Fruit fly (Drosophila melanogaster) whole organism, embryonic: ENCODE measurements around the gene CSN6.

ENCODE experiments used
- ATbp ChIP-seq: fragments of 200-800 bp; sonication (Bioruptor generic); optimal IDR thresholded peaks from 2 replicates; lab custom pipeline; 2017; ENCODE audit warnings: missing biosample characterization, mild to moderate bottlenecking, missing genetic modification characterization, missing genetic modification reagents
- Ada2b ChIP-seq: fragments of 200-800 bp; sonication (Bioruptor generic); IDR thresholded peaks from 2 replicates; pipeline ENCODE4 v1.3.6; 2022; ENCODE audit warnings: missing biosample characterization, missing genetic modification characterization
- Antp ChIP-seq: fragments of 200-800 bp; sonication (Bioruptor generic); optimal IDR thresholded peaks from 3 replicates; lab custom pipeline; 2016; ENCODE audit warnings: missing biosample characterization, missing genetic modification characterization
- Bteb2 ChIP-seq: fragments of 200-800 bp; sonication (Bioruptor generic); optimal IDR thresholded peaks from 2 replicates; lab custom pipeline; 2016; ENCODE audit warnings: missing biosample characterization, missing genetic modification characterization
- CG10321 ChIP-seq: fragments of 200-800 bp; sonication (Bioruptor generic); IDR thresholded peaks from 2 replicates; pipeline ENCODE4 v1.3.6; 2022; ENCODE audit warnings: missing biosample characterization, missing genetic modification characterization
- CG10979 ChIP-seq: fragments of 200-800 bp; sonication (Bioruptor generic); optimal IDR thresholded peaks from 2 replicates; lab custom pipeline; 2018; ENCODE audit warnings: missing biosample characterization, mild to moderate bottlenecking, missing genetic modification characterization, moderate library complexity
- CG12155 ChIP-seq: fragments of 200-800 bp; sonication (Bioruptor generic); optimal IDR thresholded peaks from 3 replicates; lab custom pipeline; 2016; ENCODE audit warnings: missing biosample characterization, missing genetic modification characterization
- CG14710 ChIP-seq: fragments of 200-800 bp; sonication (Bioruptor generic); optimal IDR thresholded peaks from 3 replicates; lab custom pipeline; 2019; ENCODE audit warnings: missing biosample characterization, mild to moderate bottlenecking, missing genetic modification characterization, moderate library complexity
- CG15011 ChIP-seq: fragments of 200-800 bp; sonication (Bioruptor generic); optimal IDR thresholded peaks from 3 replicates; lab custom pipeline; 2018; ENCODE audit warnings: missing biosample characterization, mild to moderate bottlenecking, missing genetic modification characterization
- CG16863 ChIP-seq: fragments of 200-800 bp; sonication (Bioruptor generic); optimal IDR thresholded peaks from 3 replicates; lab custom pipeline; 2016; ENCODE audit warnings: missing biosample characterization, missing genetic modification characterization
- CG17186 ChIP-seq: fragments of 200-800 bp; sonication (Bioruptor generic); optimal IDR thresholded peaks from 3 replicates; lab custom pipeline; 2017; ENCODE audit warnings: missing biosample characterization, missing genetic modification reagents, missing genetic modification characterization
- CG17361 ChIP-seq: fragments of 200-800 bp; sonication (Bioruptor generic); IDR thresholded peaks from 3 replicates; pipeline ENCODE4 v1.3.6; 2022; ENCODE audit warnings: missing biosample characterization, missing genetic modification characterization
- CG17385 ChIP-seq: fragments of 200-800 bp; sonication (Bioruptor generic); optimal IDR thresholded peaks from 3 replicates; lab custom pipeline; 2018; ENCODE audit warnings: missing biosample characterization, mild to moderate bottlenecking, missing genetic modification characterization
- CG2875 ChIP-seq: fragments of 200-800 bp; sonication (Bioruptor generic); optimal IDR thresholded peaks from 2 replicates; lab custom pipeline; 2017; ENCODE audit warnings: missing biosample characterization, mild to moderate bottlenecking, missing genetic modification characterization, missing genetic modification reagents
- CG31224 ChIP-seq: fragments of 200-800 bp; sonication (Bioruptor generic); IDR thresholded peaks from 2 replicates; pipeline ENCODE4 v1.3.6; 2022; ENCODE audit warnings: missing biosample characterization, missing genetic modification characterization
- CG3726 ChIP-seq: fragments of 200-800 bp; sonication (Bioruptor generic); IDR thresholded peaks from 3 replicates; pipeline ENCODE4, ENCODE4 v1.3.6; 2022; ENCODE audit warnings: missing biosample characterization, missing genetic modification characterization
- CG4282 ChIP-seq: fragments of 200-800 bp; sonication (Bioruptor generic); optimal IDR thresholded peaks from 2 replicates; lab custom pipeline; 2016; ENCODE audit warnings: missing biosample characterization, missing genetic modification characterization
- CG5245 ChIP-seq: fragments of 200-800 bp; sonication (Bioruptor generic); optimal IDR thresholded peaks from 3 replicates; lab custom pipeline; 2016; ENCODE audit warnings: missing biosample characterization, missing genetic modification characterization
- CG7963 ChIP-seq: fragments of 200-800 bp; sonication (Bioruptor generic); IDR thresholded peaks from 3 replicates; pipeline ENCODE4 v1.3.6; 2022; ENCODE audit warnings: missing biosample characterization, missing genetic modification characterization; ENCODE audit not compliant: partially characterized antibody
- CG7987 ChIP-seq: fragments of 200-800 bp; sonication (Bioruptor generic); optimal IDR thresholded peaks from 2 replicates; lab custom pipeline; 2018; ENCODE audit warnings: missing biosample characterization, mild to moderate bottlenecking, missing genetic modification characterization, moderate library complexity
- CG8290 ChIP-seq, 3 experiments: fragments of 200-800 bp; sonication (Bioruptor generic); optimal IDR thresholded peaks; 2 replicates each; lab custom pipeline; 2016 to 2019; ENCODE audit warnings: missing biosample characterization in 3 of 3, missing genetic modification characterization in 3 of 3, mild to moderate bottlenecking in 2 of 3, moderate library complexity in 1 of 3
- CG8765 ChIP-seq: fragments of 200-800 bp; sonication (Bioruptor generic); IDR thresholded peaks from 2 replicates; pipeline ENCODE4 v1.3.6; 2022; ENCODE audit warnings: missing biosample characterization, missing genetic modification characterization
- Deaf1 ChIP-seq: fragments of 200-800 bp; optimal IDR thresholded peaks from 3 replicates; lab custom pipeline; 2019; ENCODE audit warnings: missing biosample characterization, mild to moderate bottlenecking, missing genetic modification characterization, moderate library complexity
- Doc3 ChIP-seq: fragments of 200-800 bp; sonication (Bioruptor generic); IDR thresholded peaks from 3 replicates; pipeline ENCODE4 v1.3.6; 2022; ENCODE audit warnings: missing biosample characterization, missing genetic modification characterization; ENCODE audit not compliant: partially characterized antibody
- Ets65A ChIP-seq: fragments of 200-800 bp; sonication (Bioruptor generic); peaks from one replicate; lab custom pipeline; 2016; ENCODE audit warnings: missing biosample characterization, missing genetic modification characterization
- Fer2 ChIP-seq: fragments of 200-800 bp; sonication (Bioruptor generic); optimal IDR thresholded peaks from 2 replicates; lab custom pipeline; 2018; ENCODE audit warnings: missing biosample characterization, mild to moderate bottlenecking, missing genetic modification characterization, moderate library complexity
- HHEX ChIP-seq: fragments of 200-800 bp; sonication (Bioruptor generic); optimal IDR thresholded peaks from 3 replicates; lab custom pipeline; 2017; ENCODE audit warnings: missing biosample characterization, mild to moderate bottlenecking, missing genetic modification characterization, missing genetic modification reagents
- Hr39 ChIP-seq: fragments of >200 bp; optimal IDR thresholded peaks from 2 replicates; lab custom pipeline; 2017
- Kr ChIP-seq: fragments of 200-800 bp; sonication (Bioruptor generic); optimal IDR thresholded peaks from 2 replicates; lab custom pipeline; 2017; ENCODE audit warnings: missing biosample characterization, mild to moderate bottlenecking, missing genetic modification characterization
- NC2α ChIP-seq: fragments of 200-800 bp; sonication (Bioruptor generic); optimal IDR thresholded peaks from 2 replicates; lab custom pipeline; 2016; ENCODE audit warnings: missing biosample characterization, missing genetic modification characterization
- Nf-YA ChIP-seq: fragments of 200-800 bp; sonication (Bioruptor generic); IDR thresholded peaks from 2 replicates; pipeline ENCODE4 v1.3.6; 2022; ENCODE audit warnings: missing biosample characterization, missing genetic modification characterization
- Nf-YB ChIP-seq: fragments of 200-800 bp; sonication (Bioruptor generic); optimal IDR thresholded peaks from 3 replicates; lab custom pipeline; 2019; ENCODE audit warnings: missing biosample characterization, mild to moderate bottlenecking, missing genetic modification characterization, moderate library complexity
- PHDP ChIP-seq: fragments of 200-800 bp; sonication (Bioruptor generic); optimal IDR thresholded peaks from 3 replicates; lab custom pipeline; 2018; ENCODE audit warnings: missing biosample characterization, mild to moderate bottlenecking, missing genetic modification characterization, moderate library complexity
- Scr ChIP-seq: fragments of 200-800 bp; sonication (Bioruptor generic); IDR thresholded peaks from 2 replicates; pipeline ENCODE4 v1.3.6; 2022; ENCODE audit warnings: missing biosample characterization, missing genetic modification characterization; ENCODE audit not compliant: partially characterized antibody
- Xrp1 ChIP-seq: fragments of 200-800 bp; sonication (Bioruptor generic); IDR thresholded peaks from 2 replicates; pipeline ENCODE4 v1.3.6; 2022; ENCODE audit warnings: missing biosample characterization, missing genetic modification characterization
- bowl ChIP-seq: fragments of 200-800 bp; sonication (Bioruptor generic); IDR thresholded peaks from 2 replicates; pipeline ENCODE4 v1.3.6; 2022; ENCODE audit warnings: missing biosample characterization, missing genetic modification characterization
- ems ChIP-seq: fragments of 200-800 bp; sonication (Bioruptor generic); optimal IDR thresholded peaks from 3 replicates; lab custom pipeline; 2016; ENCODE audit warnings: missing biosample characterization, missing genetic modification characterization
- fru ChIP-seq: fragments of >200 bp; optimal IDR thresholded peaks from 2 replicates; lab custom pipeline; 2017
- hbn ChIP-seq: fragments of 200-800 bp; sonication (Bioruptor generic); IDR thresholded peaks from 2 replicates; pipeline ENCODE4 v1.3.6; 2022; ENCODE audit warnings: missing biosample characterization, missing genetic modification characterization; ENCODE audit not compliant: partially characterized antibody
- hkb ChIP-seq, 2 experiments: fragments of 200-800 bp in 1 of 2; fragments of >200 bp in 1 of 2; sonication (Bioruptor generic) in 1 of 2; IDR thresholded peaks in 1 of 2; optimal IDR thresholded peaks in 1 of 2; 2 replicates each; pipeline versions ENCODE4 v1.3.6 to Lab custom; 2017 to 2022; ENCODE audit warnings: missing biosample characterization in 1 of 2, missing genetic modification characterization in 1 of 2
- lola ChIP-seq, 3 experiments: fragments of >200 bp in 2 of 3; fragments of 200-800 bp in 1 of 3; sonication (Bioruptor generic) in 1 of 3; optimal IDR thresholded peaks; 2 replicates each; lab custom pipeline; 2017 to 2019; ENCODE audit warnings: missing biosample characterization in 3 of 3, missing genetic modification characterization in 3 of 3, mild to moderate bottlenecking in 1 of 3, moderate library complexity in 1 of 3
- peb ChIP-seq: fragments of 200-800 bp; sonication (Bioruptor generic); IDR thresholded peaks from 2 replicates; pipeline ENCODE4 v1.3.6; 2022; ENCODE audit warnings: missing biosample characterization, missing genetic modification characterization
- phol ChIP-seq: fragments of 200-800 bp; sonication (Bioruptor generic); optimal IDR thresholded peaks from 3 replicates; lab custom pipeline; 2018; ENCODE audit warnings: missing biosample characterization, mild to moderate bottlenecking, missing genetic modification characterization, moderate library complexity
- pros ChIP-seq: fragments of 200-800 bp; sonication (Bioruptor generic); optimal IDR thresholded peaks from 3 replicates; lab custom pipeline; 2019; ENCODE audit warnings: missing biosample characterization, mild to moderate bottlenecking, missing genetic modification characterization, moderate library complexity
- sc ChIP-seq, 3 experiments: fragments of >200 bp in 2 of 3; fragments of 200-800 bp in 1 of 3; sonication (Bioruptor generic) in 1 of 3; optimal IDR thresholded peaks; 2 replicates in 2 of 3; 3 replicates in 1 of 3; lab custom pipeline; 2017; ENCODE audit warnings: mild to moderate bottlenecking in 1 of 3, missing biosample characterization in 1 of 3, missing genetic modification characterization in 1 of 3, missing genetic modification reagents in 1 of 3
- sd ChIP-seq: fragments of 200-800 bp; sonication (Bioruptor generic); optimal IDR thresholded peaks from 3 replicates; lab custom pipeline; 2018; ENCODE audit warnings: missing biosample characterization, mild to moderate bottlenecking, missing genetic modification characterization, moderate library complexity
- sisA ChIP-seq: fragments of 200-800 bp; sonication (Bioruptor generic); IDR thresholded peaks from 2 replicates; pipeline ENCODE4 v1.3.6; 2022; ENCODE audit warnings: missing biosample characterization, missing genetic modification characterization
- tio ChIP-seq: fragments of 200-800 bp; sonication (Bioruptor generic); optimal IDR thresholded peaks from 2 replicates; lab custom pipeline; 2017; ENCODE audit warnings: missing biosample characterization, missing genetic modification characterization, inconsistent platforms
- unpg ChIP-seq: fragments of 200-800 bp; sonication (Bioruptor generic); optimal IDR thresholded peaks from 3 replicates; lab custom pipeline; 2018; ENCODE audit warnings: missing biosample characterization, mild to moderate bottlenecking, missing genetic modification characterization, moderate library complexity

The CSN6 gene

dm6 chr3R:22626842-22627392 lies 46.3 kb downstream of the CSN6 start (continued):
- TF ChIP-seq bowl (GFP tag; lab: Robert Waterston, UW) (peak; percentile 60; the same call in 1 of the 2 replicates), CG17186 (no peak), CG8290 (GFP tag; optimal IDR thresholded peaks at IDR 0.05; lab: Kevin White, UChicago) (no peak), CG8290 (tag; optimal IDR thresholded peaks at IDR 0.05; lab: Kevin White, UChicago) (peak in 1 of 2 experiments; percentile 65), ATbp (GFP tag; lab: Kevin White, UChicago) (peak; percentile 94), Nf-YB (peak; percentile 18), unpg (GFP tag; lab: Kevin White, UChicago) (peak; percentile 49), Antp (GFP tag; lab: Kevin White, UChicago) (no peak), CG31224 (GFP tag; lab: Robert Waterston, UW) (no peak), Xrp1 (GFP tag; lab: Robert Waterston, UW) (peak; percentile 45; the same call in 1 of the 2 replicates), Hr39 (lab: Kevin White, UChicago) (no peak), CG7963 (no peak), Ets65A (GFP tag; lab: Kevin White, UChicago) (no peak), Deaf1 (tag; lab: Kevin White, UChicago) (no peak), sd (tag; lab: Kevin White, UChicago) (peak; percentile 75), CG8765 (GFP tag; lab: Robert Waterston, UW) (no peak), CG16863 (GFP tag; lab: Kevin White, UChicago) (peak; percentile 46), CG2875 (GFP tag; lab: Kevin White, UChicago) (peak; percentile 21), lola (GFP tag; optimal IDR thresholded peaks at IDR 0.05; lab: Kevin White, UChicago) (no peak), CG14710 (tag; lab: Kevin White, UChicago) (peak; percentile 14), PHDP (tag; lab: Kevin White, UChicago) (peak; percentile 57), CG10321 (GFP tag; lab: Robert Waterston, UW) (peak; percentile 72), Ada2b (GFP tag; lab: Robert Waterston, UW) (no peak), Kr (GFP tag; lab: Kevin White, UChicago) (no peak), tio (GFP tag; lab: Kevin White, UChicago) (no peak), CG17385 (peak; percentile 14), Bteb2 (GFP tag; lab: Kevin White, UChicago) (peak; percentile 50), CG15011 (peak; percentile 62), NC2α (peak; percentile 49), sisA (GFP tag; lab: Robert Waterston, UW) (no peak), CG10979 (no peak), ems (GFP tag; lab: Kevin White, UChicago) (no peak), CG4282 (GFP tag; lab: Kevin White, UChicago) (peak; percentile 11), Scr (GFP tag; lab: Robert Waterston, UW) (peak; percentile 18; the same call in 1 of the 2 replicates), Nf-YA (GFP tag; lab: Robert Waterston, UW) (peak; percentile 56; the same call in 1 of the 2 replicates), CG7987 (peak; percentile 73), HHEX (peak; percentile 53), peb (GFP tag; lab: Robert Waterston, UW) (no peak), fru (lab: Kevin White, UChicago) (no peak), CG3726 (GFP tag; lab: Robert Waterston, UW) (no peak), CG12155 (GFP tag; lab: Kevin White, UChicago) (no peak), CG17361 (GFP tag; lab: Robert Waterston, UW) (no peak), phol (tag; lab: Kevin White, UChicago) (no peak), hbn (GFP tag; lab: Robert Waterston, UW) (no peak), hkb (optimal IDR thresholded peaks at IDR 0.05; lab: Kevin White, UChicago) (no peak), hkb (GFP tag; IDR thresholded peaks at IDR 0.05; lab: Robert Waterston, UW) (peak; percentile 68), pros (peak; percentile 69), Doc3 (GFP tag; lab: Robert Waterston, UW) (no peak), sc (optimal IDR thresholded peaks at IDR 0.05; lab: Kevin White, UChicago) (no peak), sc (GFP tag; optimal IDR thresholded peaks at IDR 0.05; lab: Kevin White, UChicago) (no peak), Fer2 (no peak), CG5245 (GFP tag; lab: Kevin White, UChicago) (no peak)
